Worm (Caenorhabditis elegans) whole organism, midembryonic: ENCODE results near the gene F11D11.12.
A peak's percentile ranks its signal among the peaks of the same experiment; 100 is the strongest.

Source experiments
- T22C8.4 ChIP-seq: fragments of 200-800 bp; sonication (Bioruptor generic); IDR thresholded peaks from 2 replicates; pipeline ENCODE4 v1.3.6; 2022; ENCODE audit warnings: missing genetic modification characterization, missing compliant biosample characterization
- cog-1 ChIP-seq: sonication (generic microtip); optimal IDR thresholded peaks from 2 replicates; lab custom pipeline; 2016; ENCODE audit warnings: missing genetic modification characterization, missing compliant biosample characterization
- flt-1 ChIP-seq: fragments of 200-800 bp; sonication (Bioruptor generic); IDR thresholded peaks from 2 replicates; pipeline ENCODE4 v1.3.6; 2022; ENCODE audit warnings: missing genetic modification characterization, missing compliant biosample characterization
- klf-2 ChIP-seq: fragments of 200-800 bp; sonication (Bioruptor generic); conservative IDR thresholded peaks from 2 replicates; pipeline ENCODE4 v1.3.6; 2022; ENCODE audit warnings: missing genetic modification reagents, missing genetic modification characterization, missing compliant biosample characterization
- med-1 ChIP-seq: sonication (generic microtip); optimal IDR thresholded peaks from 2 replicates; lab custom pipeline; 2017; ENCODE audit warnings: missing genetic modification characterization, mild to moderate bottlenecking, missing compliant biosample characterization, antibody characterized with exemption, missing genetic modification reagents; ENCODE audit not compliant: insufficient read depth
- ref-1 ChIP-seq: fragments of 200-800 bp; sonication (Bioruptor generic); conservative IDR thresholded peaks from 2 replicates; pipeline ENCODE4 v1.3.6; 2022; ENCODE audit warnings: missing genetic modification reagents, missing genetic modification characterization, missing compliant biosample characterization
- tab-1 ChIP-seq: fragments of 200-800 bp; sonication (Bioruptor generic); IDR thresholded peaks from 2 replicates; pipeline ENCODE4 v1.3.6; 2022; ENCODE audit warnings: missing genetic modification characterization, missing compliant biosample characterization
- ztf-23 ChIP-seq: fragments of 200-800 bp; sonication (Bioruptor generic); IDR thresholded peaks from 2 replicates; pipeline ENCODE4 v1.3.6; 2022; ENCODE audit warnings: missing genetic modification reagents, missing genetic modification characterization, missing compliant biosample characterization
- ztf-29 ChIP-seq: fragments of 200-800 bp; sonication (Bioruptor generic); IDR thresholded peaks from 2 replicates; pipeline ENCODE4 v1.3.6; 2022; ENCODE audit warnings: missing genetic modification reagents, missing genetic modification characterization, missing compliant biosample characterization

F11D11.12 gene

ce11 chrV:18708015-18708414 lies 42.5 kb downstream of the F11D11.12 start:
- TF ChIP-seq flt-1 (no peak), ztf-23 (no peak), med-1 (GFP tag; lab: Kevin White, UChicago) (no peak), klf-2 (GFP tag; lab: Robert Waterston, UW) (no peak), tab-1 (no peak), T22C8.4 (no peak), cog-1 (tag; lab: Kevin White, UChicago) (no peak), ztf-29 (no peak), ref-1 (GFP tag; lab: Robert Waterston, UW) (no peak)

- TF ChIP-seq ztf-23 (no peak), klf-2 (GFP tag; lab: Robert Waterston, UW) (no peak), ref-1 (GFP tag; lab: Robert Waterston, UW) (no peak; the same call in 1 of the 2 replicates), med-1 (GFP tag; lab: Kevin White, UChicago) (no peak), T22C8.4 (no peak), cog-1 (tag; lab: Kevin White, UChicago) (no peak), ztf-29 (no peak), tab-1 (no peak), flt-1 (no peak)
These were observed 44.3 kb downstream of the F11D11.12 start, which contains the start of gene Y17D7C.1 for ce11 chrV:18706063-18706620. Gene Y17D7C.1 (plus strand): TSS chrV:18706570.

- TF ChIP-seq med-1 (GFP tag; lab: Kevin White, UChicago) (no peak), T22C8.4 (peak; percentile 49; the same call in 1 of the 2 replicates), ref-1 (GFP tag; lab: Robert Waterston, UW) (no peak; the same call in none of the 2 replicates), tab-1 (peak; percentile 57; the same call in 1 of the 2 replicates)
These were observed 45.0 kb downstream of the F11D11.12 start for ce11 chrV:18705319-18706062.

ce11 chrV:18701306-18701705 lies 49.2 kb downstream of the F11D11.12 start, which contains the start of gene Y69H2.9:
Gene Y69H2.9 (plus strand): TSS chrV:18701538.
- no peak for TF ChIP-seq ztf-29
- no peak for TF ChIP-seq tab-1
- TF ChIP-seq flt-1, result no peak
- TF ChIP-seq klf-2 (GFP tag; lab: Robert Waterston, UW), result no peak
- TF ChIP-seq ref-1 (GFP tag; lab: Robert Waterston, UW), result no peak
- no peak for TF ChIP-seq med-1 (GFP tag; lab: Kevin White, UChicago)
- no peak for TF ChIP-seq ztf-23
